Fruit fly (Drosophila melanogaster) whole organism: ENCODE measurements around the gene CG42487.

ENCODE experiments used
- EcR ChIP-seq, 2 experiments: fragments of >200 bp; optimal IDR thresholded peaks; 2 replicates each; lab custom pipeline; 2017; ENCODE audit warnings: missing biosample characterization in 2 of 2, missing genetic modification characterization in 2 of 2, missing genetic modification reagents in 2 of 2
- usp ChIP-seq: fragments of >200 bp; optimal IDR thresholded peaks from 2 replicates; lab custom pipeline; 2017; ENCODE audit warnings: missing biosample characterization, missing genetic modification characterization, mixed read lengths

DNA sequence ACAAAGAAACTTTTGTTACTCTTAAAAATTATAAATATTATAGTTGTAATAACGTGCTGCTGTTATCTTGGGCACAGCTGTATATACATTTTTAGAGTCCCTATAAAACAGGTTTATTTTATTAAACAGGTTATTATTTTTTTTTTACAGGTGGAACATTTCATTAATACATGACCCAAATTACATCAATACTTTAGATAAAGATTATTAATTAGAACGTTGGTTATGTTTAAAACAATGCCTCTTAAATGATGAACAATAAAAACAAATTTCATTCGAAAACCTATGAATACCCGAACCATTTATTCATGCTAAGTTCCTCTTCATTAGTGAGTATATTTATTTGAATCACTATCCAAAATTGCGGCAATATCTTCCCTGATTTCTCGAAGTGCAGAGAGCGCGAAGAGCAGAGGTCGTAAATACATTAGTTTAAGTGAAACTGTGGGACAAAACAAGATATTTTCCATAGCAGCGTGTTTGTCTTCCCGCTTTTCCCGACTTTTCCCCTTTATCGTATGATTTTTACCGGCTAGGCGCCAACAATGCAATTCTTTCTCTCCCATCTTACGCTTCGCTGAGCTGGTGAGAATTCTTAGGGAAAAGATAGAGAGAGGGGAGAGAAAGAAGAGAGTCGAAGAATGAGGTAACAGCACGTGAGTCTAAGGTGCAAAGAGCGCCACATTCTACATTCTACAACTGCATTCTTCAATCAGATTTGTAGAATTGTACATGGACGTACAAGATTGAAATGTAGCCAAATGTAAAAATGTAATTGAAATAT, 29.8 kb upstream of the CG42487 start:
- TF ChIP-seq usp (no peak), EcR (GFP tag; optimal IDR thresholded peaks at IDR 0.05; lab: Kevin White, UChicago) (no peak)
